Fruit fly (Drosophila melanogaster) whole organism, embryonic: ENCODE measurements around the gene CG14818.

Experiments used
- CG10462 ChIP-seq: fragments of 200-800 bp; sonication (Bioruptor generic); optimal IDR thresholded peaks from 2 replicates; lab custom pipeline; 2016; ENCODE audit warnings: missing biosample characterization, missing genetic modification characterization
- CG12942 ChIP-seq: fragments of 200-800 bp; sonication (Bioruptor generic); optimal IDR thresholded peaks from 3 replicates; lab custom pipeline; 2016; ENCODE audit warnings: missing biosample characterization, missing genetic modification characterization
- CG15479 ChIP-seq: fragments of 200-800 bp; sonication (Bioruptor generic); optimal IDR thresholded peaks from 3 replicates; lab custom pipeline; 2019; ENCODE audit warnings: missing biosample characterization, mild to moderate bottlenecking, missing genetic modification characterization, moderate library complexity
- CG2678 ChIP-seq: fragments of 200-800 bp; sonication (Bioruptor generic); optimal IDR thresholded peaks from 3 replicates; lab custom pipeline; 2019; ENCODE audit warnings: missing biosample characterization, mild to moderate bottlenecking, missing genetic modification characterization, moderate library complexity
- Lpt ChIP-seq: fragments of >200 bp; optimal IDR thresholded peaks from 2 replicates; lab custom pipeline; 2018; ENCODE audit warnings: missing biosample characterization, missing genetic modification characterization
- fd102C ChIP-seq: fragments of 200-800 bp; sonication (Bioruptor generic); optimal IDR thresholded peaks from 2 replicates; lab custom pipeline; 2018; ENCODE audit warnings: missing biosample characterization, mild to moderate bottlenecking, missing genetic modification characterization, moderate library complexity
- stwl ChIP-seq: fragments of 200-800 bp; sonication (Bioruptor generic); optimal IDR thresholded peaks from 3 replicates; lab custom pipeline; 2018; ENCODE audit warnings: missing biosample characterization, mild to moderate bottlenecking, missing genetic modification characterization, moderate library complexity

- TF ChIP-seq CG12942 (GFP tag; lab: Kevin White, UChicago) (no peak), CG15479 (GFP tag; lab: Kevin White, UChicago) (no peak), fd102C (GFP tag; lab: Kevin White, UChicago) (no peak), stwl (tag; lab: Kevin White, UChicago) (no peak), CG10462 (no peak), CG2678 (no peak), Lpt (GFP tag; lab: Kevin White, UChicago) (no peak)
These were observed 33.2 kb downstream of the CG14818 start for dm6 chrX:1846386-1846785.
